Fruit fly (Drosophila melanogaster) S2 (cell line): Measurements from ENCODE around the gene PIG-Wb.

Experiments
- CG8478 ChIP-seq: fragments of >200 bp; optimal IDR thresholded peaks from 2 replicates; lab custom pipeline; 2018
- CTCF ChIP-seq, 2 experiments: fragments of >200 bp; optimal IDR thresholded peaks; 2 replicates each; lab custom pipeline; 2018

DNA sequence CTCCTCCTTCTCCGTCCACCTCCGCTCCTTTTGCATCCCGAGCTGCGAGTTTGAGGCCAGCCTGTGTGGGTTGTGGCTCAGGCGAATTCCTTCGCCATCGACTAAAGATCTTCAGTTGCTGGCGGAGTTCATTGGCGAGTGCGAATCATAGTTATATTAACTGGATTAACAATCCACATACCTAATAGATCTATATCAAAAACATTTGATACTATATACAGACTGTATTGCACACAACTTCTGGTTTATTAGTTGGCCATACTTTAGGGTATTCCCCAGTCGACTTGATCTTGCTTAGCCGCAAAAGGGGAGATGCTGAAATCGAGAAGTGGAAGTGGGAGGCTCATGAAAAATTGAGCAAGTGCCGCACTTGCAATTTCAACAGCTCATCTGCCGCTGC lies 45.0 kb downstream of the PIG-Wb start:
- TF ChIP-seq CTCF (optimal IDR thresholded peaks at IDR 0.05; lab: Kevin White, UChicago) (no peak), CG8478 (no peak)
